Worm (Caenorhabditis elegans) whole organism, L4/young adult: ENCODE results near the gene fbxa-167.

ENCODE experiments used
- W03F9.2 ChIP-seq: fragments of 150-350 bp; optimal IDR thresholded peaks from 2 replicates; lab custom pipeline; 2014; ENCODE audit warnings: missing biosample characterization, missing genetic modification characterization
- dao-5 ChIP-seq: sonication (generic microtip); optimal IDR thresholded peaks from 2 replicates; lab custom pipeline; 2016; ENCODE audit warnings: missing genotype, missing genetic modification characterization, moderate library complexity, missing compliant biosample characterization
- him-1 ChIP-seq: sonication (generic microtip); optimal IDR thresholded peaks from 2 replicates; lab custom pipeline; 2016; ENCODE audit warnings: missing genotype, missing genetic modification reagents, missing genetic modification characterization, missing compliant biosample characterization

fbxa-167 gene

ce11 chrII:13641311-13641710 lies at the start of gene fbxa-167:
Gene fbxa-167 (plus strand): TSS chrII:13641489.
- no peak for TF ChIP-seq him-1
- no peak for TF ChIP-seq W03F9.2
- TF ChIP-seq dao-5 (tag; lab: Kevin White, UChicago) = no peak

DNA sequence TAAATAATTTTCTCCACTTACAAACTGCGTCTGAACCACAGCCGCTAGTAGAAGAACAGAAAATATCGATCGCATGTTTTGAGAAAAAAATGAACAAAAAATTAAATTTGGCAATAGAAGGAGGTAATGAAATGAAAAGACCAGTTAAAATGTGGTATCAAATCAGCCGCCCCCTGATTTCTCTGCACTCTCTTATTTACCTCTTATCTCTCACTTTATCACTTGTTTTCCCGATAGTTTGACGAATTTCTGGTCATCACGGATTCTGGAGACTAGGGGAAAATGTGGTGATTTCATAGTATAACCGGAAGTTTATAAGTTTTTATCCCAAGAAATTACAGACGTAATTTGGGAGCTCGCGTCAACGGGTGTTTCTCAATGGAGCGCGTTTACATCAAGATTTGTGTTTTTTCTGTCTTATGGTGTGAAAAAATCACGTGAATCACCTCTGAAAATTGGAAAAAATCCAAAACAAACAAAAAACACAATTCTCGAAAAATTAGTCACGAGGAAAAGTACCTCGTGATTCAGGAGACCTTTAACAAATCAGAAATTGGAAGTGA lies 47.5 kb upstream of the fbxa-167 start, which contains the start of gene clec-146:
clec-146 (minus strand) TSS at position 116 of the 563 bp plus-strand sequence.
- no peak for TF ChIP-seq dao-5 (tag; lab: Kevin White, UChicago)
- no peak for TF ChIP-seq him-1
- TF ChIP-seq W03F9.2 = no peak

DNA sequence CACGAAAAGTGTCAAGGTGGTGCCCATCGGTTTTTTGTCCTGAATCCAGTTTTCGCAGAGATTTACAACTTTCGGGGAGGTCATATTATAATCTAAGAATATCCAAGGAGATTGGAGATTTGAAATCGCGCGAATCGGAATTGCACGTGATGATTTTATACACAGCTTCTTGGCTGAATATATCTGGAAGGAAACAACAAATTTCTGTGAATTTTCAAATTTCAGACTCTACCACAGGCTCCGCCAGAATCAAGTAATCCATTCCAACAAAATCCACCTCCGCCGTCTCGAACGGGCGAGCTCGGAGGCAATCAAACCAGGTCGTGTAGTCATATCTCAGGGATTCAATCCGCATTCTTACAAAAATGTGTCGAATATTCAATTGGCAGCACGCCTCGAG lies 46.0 kb upstream of the fbxa-167 start:
- TF ChIP-seq dao-5 (tag; lab: Kevin White, UChicago) = no peak
- no peak for TF ChIP-seq him-1
- no peak for TF ChIP-seq W03F9.2

- TF ChIP-seq W03F9.2 (peak; percentile 52), him-1 (no peak)
Measured at ce11 chrII:13596505-13596977, 44.7 kb upstream of the fbxa-167 start, which contains the start of the genes fbxc-23 and csc-1. Gene fbxc-23 (minus strand): TSS chrII:13596555. Gene csc-1 (plus strand): TSS chrII:13596955.

ce11 chrII:13600904-13601303 lies 40.4 kb upstream of the fbxa-167 start, which contains the start of gene csp-1:
Gene csp-1 (plus strand): TSS chrII:13601204.
- TF ChIP-seq him-1 (no peak), W03F9.2 (no peak), dao-5 (tag; lab: Kevin White, UChicago) (no peak)

ce11 chrII:13609655-13610054 lies 31.6 kb upstream of the fbxa-167 start, which contains the start of gene gst-20:
Gene gst-20 (minus strand): TSS chrII:13609824.
- no peak for TF ChIP-seq him-1
- TF ChIP-seq dao-5 (tag; lab: Kevin White, UChicago) = no peak
- TF ChIP-seq W03F9.2 = no peak

DNA sequence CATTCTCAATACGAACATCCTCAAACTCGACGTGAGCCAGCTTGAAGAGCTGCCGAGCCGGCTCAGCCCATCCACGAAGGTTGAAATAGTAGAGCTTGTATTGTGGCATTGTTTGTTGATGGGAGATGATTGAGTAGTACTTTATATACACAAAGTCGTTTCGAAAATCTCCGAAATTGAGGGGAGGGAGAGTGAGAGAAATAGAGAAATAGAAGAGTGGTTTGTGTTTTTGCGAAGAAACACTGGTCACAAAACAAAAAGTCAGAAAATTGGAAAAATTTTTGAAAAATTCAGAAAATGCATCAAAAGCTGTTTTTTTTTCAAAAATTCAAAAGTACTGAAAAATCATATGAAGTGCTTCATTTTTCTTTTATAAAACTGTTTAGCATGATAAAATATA lies 30.1 kb upstream of the fbxa-167 start, which contains the start of gene gst-24:
gst-24 (minus strand) TSS at position 181 of the 400 bp plus-strand sequence.
- TF ChIP-seq W03F9.2 (no peak), dao-5 (tag; lab: Kevin White, UChicago) (no peak), him-1 (no peak)

ce11 chrII:13613096-13613495 lies 28.2 kb upstream of the fbxa-167 start, which contains the start of gene gst-15:
Gene gst-15 (minus strand): TSS chrII:13613196.
- TF ChIP-seq him-1 = no peak
- no peak for TF ChIP-seq dao-5 (tag; lab: Kevin White, UChicago)
- no peak for TF ChIP-seq W03F9.2

- TF ChIP-seq him-1 (no peak), W03F9.2 (no peak), dao-5 (tag; lab: Kevin White, UChicago) (no peak)
Measured at ce11 chrII:13614516-13614915, 26.8 kb upstream of the fbxa-167 start.

DNA sequence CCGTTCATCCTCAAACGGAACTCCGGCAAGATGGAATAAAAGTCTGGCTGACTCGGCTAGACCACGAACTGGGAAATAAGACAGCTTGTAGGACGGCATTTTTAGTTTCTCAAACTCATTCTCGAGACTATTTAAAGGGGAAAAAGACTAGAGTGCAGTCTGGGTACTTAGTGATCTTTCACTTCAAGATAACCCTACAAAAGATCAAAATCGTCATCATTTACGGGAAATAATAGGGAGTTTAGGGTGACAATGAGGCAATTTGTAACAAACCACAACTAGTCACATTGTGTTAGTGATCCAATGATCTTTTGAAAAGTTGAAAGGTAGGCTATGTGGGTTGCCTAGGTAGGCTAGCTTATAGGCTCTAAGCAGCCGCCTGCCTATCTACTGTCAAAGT lies 25.3 kb upstream of the fbxa-167 start, which contains the start of gene gst-14:
gst-14 (minus strand) TSS at position 101 of the 400 bp plus-strand sequence.
- no peak for TF ChIP-seq him-1
- no peak for TF ChIP-seq W03F9.2
- TF ChIP-seq dao-5 (tag; lab: Kevin White, UChicago) = no peak

DNA sequence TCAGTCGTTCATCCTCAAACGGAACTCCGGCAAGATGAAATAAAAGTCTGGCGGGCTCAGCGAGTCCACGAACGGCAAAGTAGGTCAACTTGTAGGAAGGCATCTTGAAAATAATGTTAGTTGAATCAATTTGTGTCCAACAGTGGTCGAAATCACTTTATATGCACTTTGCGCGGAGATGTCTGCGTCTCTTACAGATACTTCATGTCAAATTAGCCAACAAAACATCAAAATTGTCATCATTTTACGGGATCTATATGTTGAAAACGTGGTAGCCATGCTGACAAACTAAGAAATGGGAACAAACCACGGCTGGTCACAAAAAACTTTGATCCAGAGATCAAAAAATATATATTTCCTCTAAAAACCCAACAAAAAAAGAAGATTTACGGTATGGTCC lies 23.5 kb upstream of the fbxa-167 start, which contains the start of gene gst-12:
gst-12 (minus strand) TSS at position 254 of the 400 bp plus-strand sequence.
- TF ChIP-seq him-1 = no peak
- TF ChIP-seq W03F9.2 = no peak
- no peak for TF ChIP-seq dao-5 (tag; lab: Kevin White, UChicago)

- no peak for TF ChIP-seq dao-5 (tag; lab: Kevin White, UChicago)
- no peak for TF ChIP-seq W03F9.2
- TF ChIP-seq him-1 = no peak
Measured at ce11 chrII:13624330-13624729, 17.0 kb upstream of the fbxa-167 start, which contains the start of gene gst-16. Gene gst-16 (minus strand): TSS chrII:13624440.

DNA sequence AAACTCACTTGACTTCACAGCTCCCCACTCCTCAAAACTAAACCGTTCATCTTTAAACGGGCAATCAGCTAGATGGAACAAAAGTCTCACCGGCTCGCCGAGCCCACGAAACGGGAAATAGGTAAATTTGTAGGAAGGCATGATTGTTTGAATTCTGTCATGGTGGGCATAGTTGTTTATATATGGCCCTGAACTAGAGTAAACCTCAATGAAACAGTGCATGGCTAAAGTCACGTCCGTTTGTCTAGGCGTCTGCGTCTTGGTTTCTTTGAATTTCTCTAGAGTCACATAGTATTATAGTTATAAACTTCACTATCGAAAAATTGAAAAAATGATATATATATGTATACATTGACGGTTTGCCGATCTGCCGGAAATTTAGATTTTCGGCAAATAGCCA lies 14.3 kb upstream of the fbxa-167 start, which contains the start of gene gst-19:
gst-19 (minus strand) TSS at position 145 of the 400 bp plus-strand sequence.
- TF ChIP-seq dao-5 (tag; lab: Kevin White, UChicago) = no peak
- TF ChIP-seq W03F9.2 = no peak
- no peak for TF ChIP-seq him-1

ce11 chrII:13630690-13631089 lies 10.6 kb upstream of the fbxa-167 start, which contains the start of the genes gst-17 and gst-18:
Gene gst-17 (minus strand): TSS chrII:13630790.
Gene gst-18 (minus strand): TSS chrII:13630887.
- TF ChIP-seq dao-5 (tag; lab: Kevin White, UChicago) (no peak), W03F9.2 (no peak), him-1 (no peak)

ce11 chrII:13632238-13632637 lies 9.1 kb upstream of the fbxa-167 start, which contains the start of gene tag-10:
Gene tag-10 (plus strand): TSS chrII:13632584.
- TF ChIP-seq W03F9.2 (no peak), dao-5 (tag; lab: Kevin White, UChicago) (no peak), him-1 (no peak)
